Worm (Caenorhabditis elegans): ENCODE results near the gene F56B3.2.

DNA sequence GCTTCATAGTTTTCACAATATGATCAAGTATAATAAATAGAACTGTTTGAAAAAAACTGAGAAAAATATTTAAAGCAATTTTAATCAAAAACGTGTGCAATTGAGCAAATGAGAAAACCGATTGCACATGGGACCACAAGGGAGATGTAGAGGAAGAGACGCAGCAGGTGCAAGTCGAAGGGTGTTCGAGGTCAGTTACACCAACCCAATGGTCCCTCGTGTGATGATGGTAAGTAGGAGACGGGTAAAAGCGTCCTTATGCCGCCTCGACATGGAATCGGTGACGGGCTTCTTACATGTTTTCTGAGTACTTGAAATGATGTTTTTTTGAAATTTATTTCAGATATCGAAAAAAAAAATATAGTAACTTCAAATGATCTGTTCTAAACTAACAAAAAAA lies 40.3 kb downstream of the F56B3.2 start, which contains the start of gene Y55F3C.9:
- TF ChIP-seq nhr-120 (GFP tag; IDR thresholded peaks at IDR 0.05) (no peak), unc-62 (GFP tag; optimal IDR thresholded peaks at IDR 0.05) (no peak), athp-1 (tag; optimal IDR thresholded peaks at IDR 0.05) (no peak), ceh-27 (GFP tag; optimal IDR thresholded peaks at IDR 0.05) (no peak), hmg-20 (GFP tag; IDR thresholded peaks at IDR 0.05) (no peak)
